Worm (Caenorhabditis elegans) whole organism, L4 larva: Measurements from ENCODE around the gene cdk-1.
A peak's percentile ranks its signal among the peaks of the same experiment; 100 is the strongest.

Source experiments
- F26F4.8 ChIP-seq: fragments of 200-800 bp; sonication (Bioruptor generic); conservative IDR thresholded peaks from 2 replicates; pipeline ENCODE4 v1.3.6; 2022; ENCODE audit warnings: missing genetic modification characterization, missing compliant biosample characterization
- R02D3.7 ChIP-seq: fragments of 150-350 bp; sonication (generic microtip); optimal IDR thresholded peaks from 3 replicates; lab custom pipeline; 2014; ENCODE audit warnings: missing biosample characterization, missing genetic modification characterization
- Y105C5A.15 ChIP-seq: fragments of 200-800 bp; sonication (Bioruptor generic); IDR thresholded peaks from 2 replicates; pipeline ENCODE4 v1.3.6; 2022; ENCODE audit warnings: missing genetic modification characterization, missing compliant biosample characterization
- Y48G9A.11 ChIP-seq: fragments of 200-800 bp; sonication (Bioruptor generic); IDR thresholded peaks from 2 replicates; pipeline ENCODE4 v1.3.6; 2022; ENCODE audit warnings: missing genetic modification reagents, missing genetic modification characterization, missing compliant biosample characterization
- ZK337.2 ChIP-seq: fragments of 200-800 bp; sonication (Bioruptor generic); IDR thresholded peaks from 2 replicates; pipeline ENCODE4 v1.3.6; 2022; ENCODE audit warnings: missing genetic modification reagents, missing genetic modification characterization, missing compliant biosample characterization
- aly-2 ChIP-seq: sonication (generic microtip); optimal IDR thresholded peaks from 2 replicates; lab custom pipeline; 2018; ENCODE audit warnings: missing biosample characterization, missing genetic modification characterization
- ceh-20 ChIP-seq: fragments of 200-800 bp; sonication (Bioruptor generic); IDR thresholded peaks from 2 replicates; pipeline ENCODE4 v1.3.6; 2022; ENCODE audit warnings: missing genetic modification reagents, missing genetic modification characterization, missing compliant biosample characterization
- ceh-44 ChIP-seq: fragments of 200-800 bp; sonication (Bioruptor generic); IDR thresholded peaks from 2 replicates; pipeline ENCODE4 v1.3.6; 2022; ENCODE audit warnings: missing genetic modification reagents, missing genetic modification characterization, missing compliant biosample characterization
- ces-1 ChIP-seq: fragments of 150-350 bp; sonication (generic microtip); optimal IDR thresholded peaks from 4 replicates; lab custom pipeline; 2014; ENCODE audit warnings: missing biosample characterization, missing genetic modification reagents, missing genetic modification characterization
- cey-2 ChIP-seq: sonication (generic microtip); optimal IDR thresholded peaks from 3 replicates; lab custom pipeline; 2017; ENCODE audit warnings: missing genetic modification characterization, mild to moderate bottlenecking, missing compliant biosample characterization, antibody characterized with exemption, borderline replicate concordance; ENCODE audit not compliant: insufficient read depth
- ctbp-1 ChIP-seq: fragments of 200-800 bp; sonication (Bioruptor generic); IDR thresholded peaks from 2 replicates; pipeline ENCODE4 v1.3.6; 2022; ENCODE audit warnings: missing genetic modification reagents, missing genetic modification characterization, missing compliant biosample characterization
- daf-8 ChIP-seq: fragments of 200-800 bp; sonication (Bioruptor generic); IDR thresholded peaks from 2 replicates; pipeline ENCODE4 v1.3.6; 2022; ENCODE audit warnings: missing genetic modification characterization, missing compliant biosample characterization
- dmd-9 ChIP-seq: fragments of 200-800 bp; sonication (Bioruptor generic); IDR thresholded peaks from 2 replicates; pipeline ENCODE4 v1.3.6; 2022; ENCODE audit warnings: missing genetic modification reagents, missing genetic modification characterization, missing compliant biosample characterization
- egl-27 ChIP-seq: sonication (generic microtip); optimal IDR thresholded peaks from 3 replicates; lab custom pipeline; 2017; ENCODE audit warnings: missing biosample characterization, missing genetic modification reagents, missing genetic modification characterization
- fos-1 ChIP-seq: fragments of 150-350 bp; optimal IDR thresholded peaks from 2 replicates; lab custom pipeline; 2014; ENCODE audit warnings: missing biosample characterization, missing genetic modification characterization
- gei-8 ChIP-seq: fragments of 200-800 bp; sonication (Bioruptor generic); optimal IDR thresholded peaks from 2 replicates; lab custom pipeline; 2018; ENCODE audit warnings: mild to moderate bottlenecking, missing genetic modification characterization, missing compliant biosample characterization
- hlh-30 ChIP-seq: sonication (generic microtip); optimal IDR thresholded peaks from 2 replicates; lab custom pipeline; 2017; ENCODE audit warnings: antibody characterized with exemption, mild to moderate bottlenecking, missing genetic modification characterization, missing compliant biosample characterization; ENCODE audit not compliant: insufficient read depth
- jun-1 ChIP-seq: fragments of 150-350 bp; optimal IDR thresholded peaks from 2 replicates; lab custom pipeline; 2014; ENCODE audit warnings: missing biosample characterization, missing genetic modification reagents, missing genetic modification characterization
- lin-1 ChIP-seq: fragments of 200-800 bp; sonication (Bioruptor generic); IDR thresholded peaks from 2 replicates; pipeline ENCODE4 v1.3.6; 2022; ENCODE audit warnings: missing genetic modification reagents, missing genetic modification characterization, missing compliant biosample characterization
- lin-29 ChIP-seq: fragments of 200-800 bp; sonication (Bioruptor generic); IDR thresholded peaks from 2 replicates; pipeline ENCODE4 v1.3.6; 2022; ENCODE audit warnings: missing genetic modification reagents, missing genetic modification characterization, missing compliant biosample characterization
- lin-38 ChIP-seq: fragments of 200-800 bp; sonication (Bioruptor generic); IDR thresholded peaks from 2 replicates; pipeline ENCODE4 v1.3.6; 2022; ENCODE audit warnings: missing genetic modification reagents, missing genetic modification characterization, missing compliant biosample characterization
- lsy-2 ChIP-seq, 2 experiments: fragments of 150-350 bp in 1 of 2; sonication (generic microtip) in 1 of 2; optimal IDR thresholded peaks; 2 replicates each; lab custom pipeline; 2014 to 2017; ENCODE audit warnings: missing biosample characterization in 2 of 2, missing genetic modification characterization in 2 of 2
- mdl-1 ChIP-seq, 2 experiments: fragments of 150-350 bp in 1 of 2; sonication (generic microtip) in 1 of 2; optimal IDR thresholded peaks; 2 replicates each; lab custom pipeline; 2014 to 2017; ENCODE audit warnings: missing biosample characterization in 2 of 2, missing genetic modification characterization in 2 of 2
- mdt-29 ChIP-seq: fragments of 200-800 bp; sonication (Bioruptor generic); IDR thresholded peaks from 2 replicates; pipeline ENCODE4 v1.3.6; 2022; ENCODE audit warnings: missing genetic modification reagents, missing genetic modification characterization, missing compliant biosample characterization
- mep-1 ChIP-seq: fragments of 150-350 bp; sonication (generic microtip); optimal IDR thresholded peaks from 3 replicates; lab custom pipeline; 2014; ENCODE audit warnings: missing biosample characterization, missing genetic modification characterization
- mes-2 ChIP-seq: sonication (generic microtip); optimal IDR thresholded peaks from 2 replicates; lab custom pipeline; 2016; ENCODE audit warnings: missing genotype, mild to moderate bottlenecking, missing genetic modification characterization, missing compliant biosample characterization; ENCODE audit not compliant: poor library complexity, severe bottlenecking
- mxl-2 ChIP-seq: fragments of 200-800 bp; sonication (Bioruptor generic); conservative IDR thresholded peaks from 2 replicates; pipeline ENCODE4 v1.3.6; 2022; ENCODE audit warnings: missing genetic modification reagents, missing genetic modification characterization, missing compliant biosample characterization
- mxl-3 ChIP-seq: fragments of 200-800 bp; sonication (Bioruptor generic); optimal IDR thresholded peaks from 2 replicates; lab custom pipeline; 2018; ENCODE audit warnings: mild to moderate bottlenecking, missing genetic modification characterization, missing compliant biosample characterization
- nhr-25 ChIP-seq: sonication (generic microtip); optimal IDR thresholded peaks from 2 replicates; lab custom pipeline; 2017; ENCODE audit warnings: missing genetic modification characterization, mild to moderate bottlenecking, missing compliant biosample characterization, antibody characterized with exemption, moderate library complexity, borderline replicate concordance; ENCODE audit not compliant: insufficient read depth
- nhr-28 ChIP-seq: fragments of 150-350 bp; optimal IDR thresholded peaks from 2 replicates; lab custom pipeline; 2014; ENCODE audit warnings: missing biosample characterization, missing genetic modification characterization
- nhr-41 ChIP-seq: fragments of 200-800 bp; sonication (Bioruptor generic); IDR thresholded peaks from 2 replicates; pipeline ENCODE4 v1.3.6; 2022; ENCODE audit warnings: missing genetic modification reagents, missing genetic modification characterization, missing compliant biosample characterization
- pha-4 ChIP-seq, 2 experiments: fragments of 150-350 bp in 1 of 2; fragments of 200-800 bp in 1 of 2; sonication (Bioruptor generic) in 1 of 2; IDR thresholded peaks in 1 of 2; optimal IDR thresholded peaks in 1 of 2; 2 replicates each; pipeline versions ENCODE4 v1.3.6 to Lab custom; 2014 to 2022; ENCODE audit warnings: missing genetic modification characterization in 2 of 2, missing genetic modification reagents in 2 of 2, missing biosample characterization in 1 of 2, missing compliant biosample characterization in 1 of 2
- php-3 ChIP-seq: fragments of 200-800 bp; sonication (Bioruptor generic); IDR thresholded peaks from 2 replicates; pipeline ENCODE4 v1.3.6; 2022; ENCODE audit warnings: missing genetic modification reagents, missing genetic modification characterization, missing compliant biosample characterization
- pqm-1 ChIP-seq: sonication (generic microtip); optimal IDR thresholded peaks from 2 replicates; lab custom pipeline; 2017; ENCODE audit warnings: missing biosample characterization, missing genetic modification characterization
- set-16 ChIP-seq: fragments of 200-800 bp; sonication (Bioruptor generic); IDR thresholded peaks from 2 replicates; pipeline ENCODE4 v1.3.6; 2022; ENCODE audit warnings: missing genetic modification reagents, missing genetic modification characterization, missing compliant biosample characterization
- skn-1 ChIP-seq: fragments of 150-350 bp; optimal IDR thresholded peaks from 2 replicates; lab custom pipeline; 2014; ENCODE audit warnings: missing biosample characterization, missing genetic modification characterization
- spr-1 ChIP-seq: sonication (generic microtip); optimal IDR thresholded peaks from 2 replicates; lab custom pipeline; 2016; ENCODE audit warnings: mild to moderate bottlenecking, missing genetic modification characterization, missing compliant biosample characterization
- spr-3 ChIP-seq: fragments of 200-800 bp; sonication (Bioruptor generic); optimal IDR thresholded peaks from 2 replicates; lab custom pipeline; 2018; ENCODE audit warnings: mild to moderate bottlenecking, missing genetic modification characterization, missing compliant biosample characterization
- tag-97 ChIP-seq: fragments of 200-800 bp; sonication (Bioruptor generic); IDR thresholded peaks from 2 replicates; pipeline ENCODE4 v1.3.6; 2022; ENCODE audit warnings: missing genetic modification characterization, missing compliant biosample characterization
- tra-1 ChIP-seq: fragments of 200-800 bp; sonication (Bioruptor generic); IDR thresholded peaks from 2 replicates; pipeline ENCODE4 v1.3.6; 2022; ENCODE audit warnings: missing genetic modification reagents, missing genetic modification characterization, missing compliant biosample characterization
- unc-39 ChIP-seq: sonication (generic microtip); optimal IDR thresholded peaks from 2 replicates; lab custom pipeline; 2017; ENCODE audit warnings: missing biosample characterization, missing genetic modification characterization
- vab-7 ChIP-seq: fragments of 200-800 bp; sonication (Bioruptor generic); IDR thresholded peaks from 2 replicates; pipeline ENCODE4 v1.3.6; 2022; ENCODE audit warnings: missing genetic modification reagents, missing genetic modification characterization, missing compliant biosample characterization
- zag-1 ChIP-seq: fragments of 150-350 bp; optimal IDR thresholded peaks from 2 replicates; lab custom pipeline; 2014; ENCODE audit warnings: missing biosample characterization, missing genetic modification characterization
- zfp-2 ChIP-seq: sonication (generic microtip); optimal IDR thresholded peaks from 2 replicates; lab custom pipeline; 2016; ENCODE audit warnings: mild to moderate bottlenecking, missing genetic modification characterization, missing compliant biosample characterization
- ztf-11 ChIP-seq: fragments of 150-350 bp; optimal IDR thresholded peaks from 2 replicates; lab custom pipeline; 2014; ENCODE audit warnings: missing biosample characterization, missing genetic modification characterization

cdk-1 gene

ce11 chrIII:9698635-9699396 lies 48.5 kb upstream of the cdk-1 start (continued):
- TF ChIP-seq jun-1 (tag; lab: Kevin White, UChicago) (no peak), zag-1 (tag; lab: Kevin White, UChicago) (no peak), tag-97 (GFP tag; lab: Robert Waterston, UW) (no peak), gei-8 (GFP tag; lab: Kevin White, UChicago) (no peak), lsy-2 (tag; optimal IDR thresholded peaks at IDR 0.05; lab: Kevin White, UChicago) (peak in 1 of 2 experiments; percentile 38), tra-1 (GFP tag; lab: Robert Waterston, UW) (0 out of 2 replicates have a peak, but pooled peaks have one; percentile 40), nhr-25 (tag; lab: Kevin White, UChicago) (no peak), spr-3 (GFP tag; lab: Kevin White, UChicago) (no peak), hlh-30 (tag; lab: Kevin White, UChicago) (peak; percentile 65), ceh-20 (GFP tag; lab: Robert Waterston, UW) (no peak), zfp-2 (tag; lab: Kevin White, UChicago) (no peak), mxl-2 (GFP tag; lab: Robert Waterston, UW) (no peak), dmd-9 (no peak), unc-39 (no peak), lin-1 (GFP tag; lab: Robert Waterston, UW) (no peak), Y105C5A.15 (GFP tag; lab: Robert Waterston, UW) (no peak), lin-38 (GFP tag; lab: Robert Waterston, UW) (no peak), ztf-11 (tag; lab: Kevin White, UChicago) (no peak), pha-4 (GFP tag; IDR thresholded peaks at IDR 0.05; lab: Robert Waterston, UW) (no peak), pha-4 (tag; optimal IDR thresholded peaks at IDR 0.05; lab: Kevin White, UChicago) (no peak), spr-1 (tag; lab: Kevin White, UChicago) (no peak), mep-1 (tag; lab: Kevin White, UChicago) (peak; percentile 34), fos-1 (no peak), ces-1 (GFP tag; lab: Kevin White, UChicago) (no peak), lin-29 (GFP tag; lab: Robert Waterston, UW) (no peak), set-16 (GFP tag; lab: Robert Waterston, UW) (no peak), Y48G9A.11 (GFP tag; lab: Robert Waterston, UW) (no peak), skn-1 (tag; lab: Kevin White, UChicago) (no peak), mxl-3 (GFP tag; lab: Kevin White, UChicago) (peak; percentile 77), ZK337.2 (GFP tag; lab: Robert Waterston, UW) (no peak), egl-27 (tag; lab: Kevin White, UChicago) (no peak), F26F4.8 (GFP tag; lab: Robert Waterston, UW) (no peak), php-3 (GFP tag; lab: Robert Waterston, UW) (no peak), aly-2 (tag; lab: Kevin White, UChicago) (no peak), nhr-28 (tag; lab: Kevin White, UChicago) (peak; percentile 52), pqm-1 (tag; lab: Kevin White, UChicago) (no peak), ceh-44 (GFP tag; lab: Robert Waterston, UW) (no peak), ctbp-1 (GFP tag; lab: Robert Waterston, UW) (peak; percentile 71), R02D3.7 (tag; lab: Kevin White, UChicago) (no peak), mes-2 (tag; lab: Kevin White, UChicago) (peak; percentile 41), vab-7 (no peak), mdt-29 (no peak), nhr-41 (GFP tag; lab: Robert Waterston, UW) (no peak), daf-8 (GFP tag; lab: Robert Waterston, UW) (no peak), cey-2 (tag; lab: Kevin White, UChicago) (no peak), mdl-1 (tag; optimal IDR thresholded peaks at IDR 0.05; lab: Kevin White, UChicago) (peak; percentile 17 to 78)
